Worm (Caenorhabditis elegans) whole organism, L4 larva: ENCODE results near the gene VW02B12L.2.

Experiments
- R02D3.7 ChIP-seq: fragments of 150-350 bp; sonication (generic microtip); optimal IDR thresholded peaks from 3 replicates; lab custom pipeline; 2014; ENCODE audit warnings: missing biosample characterization, missing genetic modification characterization
- T20F7.1 ChIP-seq: fragments of 200-800 bp; sonication (Bioruptor generic); optimal IDR thresholded peaks from 2 replicates; lab custom pipeline; 2018; ENCODE audit warnings: mild to moderate bottlenecking, missing genetic modification characterization, missing compliant biosample characterization
- ama-1 ChIP-seq: fragments of 150-350 bp; optimal IDR thresholded peaks from 2 replicates; lab custom pipeline; 2014; ENCODE audit warnings: inconsistent platforms, mixed read lengths
- hif-1 ChIP-seq, 2 experiments: sonication (generic microtip); optimal IDR thresholded peaks; 2 replicates each; lab custom pipeline; 2016 to 2017; ENCODE audit warnings: missing compliant biosample characterization in 2 of 2, missing genetic modification characterization in 2 of 2, missing genetic modification reagents in 2 of 2, missing genotype in 2 of 2, mild to moderate bottlenecking in 1 of 2
- lin-39 ChIP-seq: fragments of 150-350 bp; optimal IDR thresholded peaks from 2 replicates; lab custom pipeline; 2014; ENCODE audit warnings: missing biosample characterization, missing genetic modification reagents, missing genetic modification characterization
- lir-3 ChIP-seq: sonication (generic microtip); optimal IDR thresholded peaks from 2 replicates; lab custom pipeline; 2016; ENCODE audit warnings: mild to moderate bottlenecking, missing genetic modification characterization, missing compliant biosample characterization
- nhr-237 ChIP-seq: sonication (generic microtip); optimal IDR thresholded peaks from 2 replicates; lab custom pipeline; 2017; ENCODE audit warnings: missing biosample characterization, missing genetic modification characterization
- nhr-77 ChIP-seq: fragments of 150-350 bp; optimal IDR thresholded peaks from 2 replicates; lab custom pipeline; 2014; ENCODE audit warnings: missing biosample characterization, missing genetic modification characterization
- pqm-1 ChIP-seq: sonication (generic microtip); optimal IDR thresholded peaks from 2 replicates; lab custom pipeline; 2017; ENCODE audit warnings: missing biosample characterization, missing genetic modification characterization
- unc-39 ChIP-seq: sonication (generic microtip); optimal IDR thresholded peaks from 2 replicates; lab custom pipeline; 2017; ENCODE audit warnings: missing biosample characterization, missing genetic modification characterization

- no peak for TF ChIP-seq hif-1 (tag; optimal IDR thresholded peaks at IDR 0.05; lab: Kevin White, UChicago)
- TF ChIP-seq nhr-77 (tag; lab: Kevin White, UChicago): no peak
- no peak for TF ChIP-seq lin-39 (tag; lab: Kevin White, UChicago)
- no peak for TF ChIP-seq T20F7.1 (GFP tag; lab: Kevin White, UChicago)
- TF ChIP-seq R02D3.7: no peak
- TF ChIP-seq ama-1: no peak
- TF ChIP-seq unc-39: no peak
- no peak for TF ChIP-seq nhr-237 (tag; lab: Kevin White, UChicago)
- TF ChIP-seq lir-3: no peak
- no peak for TF ChIP-seq pqm-1 (tag; lab: Kevin White, UChicago)
Observed at ce11 chrII:11409678-11410133, 30.4 kb downstream of the VW02B12L.2 start, which contains the start of gene C05D12.7.
